Fruit fly (Drosophila melanogaster) whole organism, wandering third instar larva: ENCODE data around the gene eIF2A.

Source experiments
- Mio ChIP-seq: sonication (Bioruptor generic); optimal IDR thresholded peaks from 2 replicates; lab custom pipeline; 2016; ENCODE audit warnings: missing biosample characterization, missing genetic modification characterization
- N ChIP-seq: fragments of >200 bp; optimal IDR thresholded peaks from 2 replicates; lab custom pipeline; 2018; ENCODE audit warnings: missing biosample characterization, missing external identifiers, missing genetic modification characterization
- OdsH ChIP-seq: fragments of 200-800 bp; sonication (Bioruptor generic); optimal IDR thresholded peaks from 2 replicates; lab custom pipeline; 2016; ENCODE audit warnings: missing biosample characterization, mild to moderate bottlenecking, missing genetic modification characterization

DNA sequence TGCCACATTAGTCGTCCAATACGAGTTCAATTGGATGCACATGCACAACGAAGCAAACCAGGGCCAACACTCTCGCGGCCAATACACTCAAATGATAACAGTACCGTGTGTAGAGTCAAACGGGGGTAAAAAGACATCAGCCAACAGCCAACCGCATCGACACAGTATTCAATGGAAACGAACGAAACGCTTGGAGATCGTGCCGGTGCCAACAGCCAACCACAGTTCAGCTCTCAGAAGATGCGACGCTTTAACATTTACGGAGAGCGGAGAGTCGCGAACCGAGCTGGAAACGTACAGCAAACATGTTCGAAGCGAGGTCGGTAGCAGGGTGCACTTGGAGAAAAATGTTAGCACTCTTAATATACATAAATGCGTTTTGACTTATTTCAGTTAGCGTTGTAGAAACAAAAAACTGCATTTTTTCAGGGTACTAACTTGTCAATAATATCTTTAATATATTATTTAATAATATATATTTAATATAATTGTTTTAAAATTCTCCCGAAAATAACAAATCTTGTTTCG lies 16.5 kb upstream of the eIF2A start:
- TF ChIP-seq Mio (GFP tag; lab: Kevin White, UChicago) (no peak), N (GFP tag; lab: Kevin White, UChicago) (no peak), OdsH (GFP tag; lab: Kevin White, UChicago) (peak; percentile 50)
